Worm (Caenorhabditis elegans) whole organism, L4/young adult: ENCODE results near the gene mab-10.
A peak's percentile ranks its signal among the peaks of the same experiment; 100 is the strongest.

ENCODE experiments used
- W03F9.2 ChIP-seq: fragments of 150-350 bp; optimal IDR thresholded peaks from 2 replicates; lab custom pipeline; 2014; ENCODE audit warnings: missing biosample characterization, missing genetic modification characterization
- dao-5 ChIP-seq: sonication (generic microtip); optimal IDR thresholded peaks from 2 replicates; lab custom pipeline; 2016; ENCODE audit warnings: missing genotype, missing genetic modification characterization, moderate library complexity, missing compliant biosample characterization
- him-1 ChIP-seq: sonication (generic microtip); optimal IDR thresholded peaks from 2 replicates; lab custom pipeline; 2016; ENCODE audit warnings: missing genotype, missing genetic modification reagents, missing genetic modification characterization, missing compliant biosample characterization

Gene mab-10

DNA sequence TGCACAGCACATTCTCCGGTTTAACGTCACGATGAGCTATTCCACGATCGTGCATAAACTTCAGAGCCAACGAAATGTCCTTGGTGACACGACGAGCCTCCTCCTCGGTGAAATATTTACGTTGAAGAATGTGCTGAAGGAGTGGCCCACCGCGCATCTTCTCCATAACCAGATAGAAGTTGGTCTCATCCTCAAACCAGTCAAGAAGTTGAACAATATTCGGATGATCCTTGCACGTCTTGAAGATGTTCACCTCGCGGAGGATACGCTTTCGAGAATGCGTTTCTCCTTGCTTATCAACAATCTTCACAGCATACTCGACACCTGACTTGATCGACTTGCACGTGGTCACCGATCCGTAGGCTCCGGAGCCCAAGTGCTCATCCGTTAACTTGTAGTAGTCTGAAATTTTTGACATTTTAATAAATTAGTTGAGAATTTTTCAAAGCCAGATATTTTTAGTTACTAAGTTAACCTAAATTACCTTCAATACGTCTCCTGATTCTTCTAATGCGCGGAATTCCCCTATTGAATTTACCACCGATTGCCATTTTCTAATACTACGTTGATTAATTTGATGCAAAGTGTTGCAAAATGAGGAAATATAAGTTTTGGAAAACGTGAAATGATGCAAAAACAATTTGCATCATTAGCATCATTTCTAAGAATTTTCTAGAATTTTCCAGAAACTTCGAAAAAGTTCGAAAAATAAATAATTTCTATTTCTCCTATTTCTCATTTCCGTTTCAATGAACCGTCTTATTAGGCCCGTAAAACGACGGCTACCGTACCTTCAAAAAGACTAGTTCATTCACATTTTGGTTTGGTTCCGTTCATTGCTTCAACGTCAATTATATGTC lies 18.3 kb downstream of the mab-10 start:
- TF ChIP-seq dao-5 (tag; lab: Kevin White, UChicago): no peak

DNA sequence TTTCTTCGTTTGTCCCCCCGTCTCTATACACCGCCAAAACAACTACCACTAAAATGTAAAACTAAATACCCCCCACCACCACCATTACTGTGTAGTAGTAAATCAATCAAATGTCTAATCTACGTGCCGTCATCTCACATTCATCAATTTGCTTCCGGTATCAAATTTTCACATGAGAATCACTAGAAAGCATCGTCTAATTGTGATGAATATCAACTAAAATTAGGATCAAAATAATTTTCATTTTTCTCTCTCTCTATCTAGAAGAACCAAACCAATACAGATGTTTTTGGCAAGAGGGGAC lies 18.9 kb downstream of the mab-10 start:
- TF ChIP-seq him-1 (no peak), W03F9.2 (tag; lab: Kevin White, UChicago) (no peak), dao-5 (tag; lab: Kevin White, UChicago) (no peak)

DNA sequence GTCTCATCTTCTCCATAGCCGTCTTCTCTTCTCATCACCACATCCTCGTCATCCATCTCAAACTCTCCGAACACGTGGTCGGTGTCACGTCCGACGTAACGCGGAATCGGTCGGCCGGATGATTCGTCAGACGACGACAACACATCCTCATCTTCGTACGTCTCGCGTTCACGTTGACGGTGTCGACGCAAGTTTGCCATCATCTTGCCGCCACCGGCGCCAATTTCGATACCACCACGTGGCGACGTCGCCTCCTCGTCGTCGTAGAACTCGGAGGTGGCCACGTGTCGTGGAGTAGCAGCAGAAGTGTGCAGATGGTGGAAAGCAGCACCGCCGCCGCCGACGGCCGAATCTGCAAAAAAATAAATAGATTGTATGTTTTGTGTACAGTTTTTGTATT lies 19.4 kb downstream of the mab-10 start:
- no peak for TF ChIP-seq W03F9.2 (tag; lab: Kevin White, UChicago)
- TF ChIP-seq dao-5 (tag; lab: Kevin White, UChicago): no peak
- TF ChIP-seq him-1: no peak

DNA sequence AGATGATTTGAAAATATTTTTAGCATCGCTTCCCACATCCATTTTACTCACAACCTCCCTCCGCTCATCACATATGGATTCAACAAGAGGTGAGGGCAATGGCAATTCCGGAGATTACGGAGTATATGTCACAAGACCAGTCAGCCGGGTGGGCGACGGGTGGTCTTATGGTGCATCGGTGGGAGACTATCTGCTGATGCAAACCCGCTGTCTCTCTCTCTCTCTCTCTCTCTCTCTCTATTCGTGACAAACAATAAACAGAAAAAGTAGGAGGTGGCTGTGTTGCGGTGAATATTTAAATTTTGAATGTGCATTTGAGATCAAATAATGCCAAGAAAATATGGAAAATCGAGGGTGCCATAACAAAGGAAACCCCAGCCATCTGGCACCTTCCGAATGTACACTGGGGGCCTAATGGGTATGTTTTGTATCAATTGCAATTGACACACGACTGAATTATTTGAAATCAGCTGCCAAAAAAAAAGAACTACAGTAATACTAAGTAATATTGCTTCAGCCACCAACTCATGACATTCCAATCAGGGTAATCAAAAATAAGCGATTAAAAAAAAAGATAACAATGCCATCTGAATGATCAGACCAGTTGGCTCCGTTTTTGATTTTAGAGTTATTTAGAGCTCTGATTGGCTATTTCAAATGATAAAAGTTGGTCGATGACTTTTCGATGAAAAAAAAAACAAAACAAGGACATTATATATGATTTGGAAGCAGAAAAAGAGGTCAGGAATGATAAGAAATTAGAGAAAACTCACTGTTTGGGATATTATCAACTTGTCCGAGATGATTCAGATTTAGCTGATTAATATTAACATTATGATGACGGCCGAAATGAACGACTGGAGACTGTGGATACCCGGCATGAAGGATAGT lies 20.2 kb downstream of the mab-10 start:
- TF ChIP-seq W03F9.2 (tag; lab: Kevin White, UChicago) (no peak), dao-5 (tag; lab: Kevin White, UChicago) (no peak), him-1 (no peak)

DNA sequence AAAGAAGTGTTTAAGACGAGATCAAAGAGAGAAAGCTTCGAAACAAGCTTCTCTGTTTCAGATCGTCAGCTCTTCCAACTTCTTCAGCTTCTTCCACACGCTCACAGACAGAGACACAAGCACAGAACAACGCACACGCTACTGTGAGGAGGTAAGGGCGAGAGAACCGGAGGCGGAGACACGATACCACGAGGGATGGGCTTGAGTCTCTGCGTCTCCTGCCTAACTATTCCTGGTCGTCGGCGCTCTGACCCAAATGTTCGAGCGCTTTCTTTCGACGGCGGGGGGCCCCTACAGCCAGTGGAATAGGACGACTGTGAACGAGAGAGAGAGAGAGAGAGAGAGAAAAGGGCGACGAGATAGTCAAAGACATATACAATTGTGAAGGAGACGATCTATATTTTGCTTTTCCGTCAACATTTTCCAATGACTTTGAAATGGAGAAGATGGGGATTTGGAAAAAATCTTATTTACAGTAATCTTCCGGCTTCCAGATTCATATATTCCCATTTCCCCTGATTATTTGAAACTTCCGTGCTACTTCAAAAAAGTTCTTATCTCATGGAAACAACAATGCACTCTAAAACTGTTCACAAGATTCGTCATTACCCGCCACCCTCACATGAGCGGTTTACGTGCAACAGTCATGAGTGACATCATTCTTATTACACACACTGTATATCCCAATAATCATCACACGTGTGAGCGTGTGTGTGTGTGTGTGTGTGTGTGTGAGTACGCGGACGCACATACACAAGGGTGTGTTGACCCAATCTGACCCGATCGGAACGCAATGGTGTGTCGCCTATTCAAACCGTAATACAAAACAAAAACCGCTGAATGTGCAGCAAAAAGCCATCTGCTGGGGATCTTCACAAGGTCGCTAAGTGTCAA lies 21.1 kb downstream of the mab-10 start:
- TF ChIP-seq W03F9.2 (tag; lab: Kevin White, UChicago) (peak; percentile 58), dao-5 (tag; lab: Kevin White, UChicago) (no peak), him-1 (peak; percentile 80)

DNA sequence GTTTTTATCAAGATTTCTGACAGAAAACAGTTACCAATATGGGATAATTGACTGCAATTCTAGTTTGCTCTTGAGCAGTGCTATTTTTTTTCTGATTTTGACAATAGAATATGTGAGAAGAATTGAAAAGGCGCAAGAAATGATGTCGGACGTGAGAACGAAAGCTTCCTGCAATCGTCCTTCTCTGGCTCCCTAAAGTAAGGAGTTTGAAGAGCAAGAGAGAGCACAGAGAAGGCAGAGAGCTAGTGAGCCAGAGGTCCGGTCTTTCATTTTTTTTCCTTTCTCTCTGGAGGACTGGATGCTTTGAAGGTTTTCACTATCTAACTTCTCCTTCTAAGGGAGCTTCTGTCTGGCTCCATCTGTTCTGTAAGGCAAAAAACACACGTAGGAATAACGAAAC lies 22.3 kb downstream of the mab-10 start:
- TF ChIP-seq him-1 (no peak), dao-5 (tag; lab: Kevin White, UChicago) (no peak), W03F9.2 (tag; lab: Kevin White, UChicago) (no peak)

DNA sequence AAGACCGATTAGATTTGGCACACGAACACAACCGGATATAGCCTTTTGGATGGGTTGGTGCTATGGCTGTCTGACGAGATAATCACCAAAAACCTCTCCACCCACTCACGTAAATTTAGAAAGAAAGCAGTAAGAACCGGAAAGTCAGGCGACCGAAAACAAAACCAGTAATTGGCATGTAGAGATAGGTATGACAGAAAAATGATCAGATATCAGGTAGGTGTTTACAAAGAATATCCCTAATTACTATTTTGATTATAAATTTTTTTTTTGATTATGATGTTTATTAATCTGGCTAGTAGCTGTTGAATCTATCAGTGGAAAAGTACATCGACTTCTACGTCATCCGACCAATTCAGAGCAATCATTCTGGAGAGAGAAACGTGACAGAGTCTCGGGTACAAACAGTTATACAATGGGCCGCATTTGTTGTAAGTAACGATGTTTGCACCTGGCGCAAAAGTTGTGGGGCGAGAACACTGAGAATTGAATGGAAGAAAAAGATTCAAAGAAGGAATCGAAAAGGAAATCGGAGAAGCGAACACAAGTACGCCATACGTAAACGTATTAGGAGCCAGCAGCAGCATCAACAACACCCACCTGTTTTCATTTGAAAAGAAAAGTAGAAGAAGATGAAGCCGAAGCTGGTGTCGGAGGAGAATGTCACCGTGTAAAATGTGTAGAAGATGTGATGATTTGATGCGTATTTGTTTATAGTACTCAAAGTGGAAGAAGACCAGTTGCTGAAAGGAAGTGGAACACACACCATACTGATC lies 23.2 kb downstream of the mab-10 start:
- TF ChIP-seq W03F9.2 (tag; lab: Kevin White, UChicago) (no peak), dao-5 (tag; lab: Kevin White, UChicago) (no peak), him-1 (no peak)

DNA sequence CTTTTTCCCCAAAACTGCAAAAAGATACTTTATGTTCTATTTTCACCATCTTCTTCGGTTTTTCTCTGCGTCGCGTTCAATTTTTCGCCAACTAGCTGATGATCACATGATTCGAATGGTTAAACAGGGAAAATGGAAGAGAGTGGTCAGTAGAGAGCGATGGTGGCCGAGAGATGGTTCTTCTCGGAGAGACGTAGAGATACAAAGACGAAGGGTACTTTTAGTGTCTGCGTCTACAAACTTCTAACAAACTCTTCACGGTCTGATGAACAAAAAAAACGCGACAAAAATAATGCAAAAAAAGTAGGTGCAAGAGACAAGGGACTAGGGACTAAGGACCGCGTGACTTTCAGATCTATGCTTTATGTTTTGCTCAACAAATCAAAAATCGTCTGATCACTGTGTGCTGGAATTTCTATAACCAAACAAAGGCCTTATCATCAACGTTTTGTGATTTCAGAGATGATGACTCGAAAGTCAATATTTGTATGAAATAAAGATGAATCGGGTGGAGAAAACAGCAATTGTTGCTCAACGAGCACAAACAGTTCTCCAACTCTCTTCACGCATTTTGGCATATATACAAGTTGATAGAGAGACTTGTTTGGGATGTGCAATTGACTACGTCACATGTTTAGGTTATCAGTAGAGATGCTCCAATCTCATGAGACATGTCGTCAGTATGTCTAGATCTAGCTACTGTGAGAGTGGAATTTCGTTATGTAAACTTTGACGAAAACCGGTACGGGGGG lies 24.3 kb downstream of the mab-10 start:
- TF ChIP-seq W03F9.2 (tag; lab: Kevin White, UChicago) (peak; percentile 81), him-1 (peak; percentile 84), dao-5 (tag; lab: Kevin White, UChicago) (no peak)

DNA sequence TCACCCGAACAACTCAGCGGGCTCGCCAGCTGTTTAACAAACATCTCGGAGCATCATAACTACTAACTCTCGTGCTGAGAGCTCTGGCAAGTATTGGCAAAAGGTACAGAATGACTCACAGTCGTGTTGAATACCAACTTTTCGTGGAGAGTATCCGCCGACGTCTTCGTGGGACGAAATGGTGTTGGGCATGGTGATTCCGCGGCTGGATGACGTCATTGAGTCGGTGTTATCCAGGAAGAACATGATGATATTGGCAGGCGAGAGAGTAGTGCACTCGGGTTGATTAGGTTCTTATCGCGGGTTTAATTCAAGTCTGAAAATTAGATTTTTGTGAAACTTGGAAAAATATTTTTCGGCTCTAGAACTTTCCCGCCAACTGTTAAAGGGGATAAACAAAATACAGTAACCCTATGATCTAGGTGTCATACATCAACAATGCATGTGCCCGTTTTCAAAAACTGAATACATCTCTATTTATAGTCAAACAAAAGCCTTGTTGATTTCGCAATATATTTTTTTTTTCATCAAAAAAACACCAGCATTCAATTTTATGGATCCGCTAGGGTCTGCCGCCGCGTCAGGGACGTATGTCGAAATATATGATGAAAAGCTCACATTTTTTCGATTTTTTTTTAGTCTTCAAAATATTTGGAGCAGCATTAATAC lies 25.6 kb downstream of the mab-10 start:
- TF ChIP-seq him-1 (no peak), W03F9.2 (tag; lab: Kevin White, UChicago) (no peak), dao-5 (tag; lab: Kevin White, UChicago) (no peak)

DNA sequence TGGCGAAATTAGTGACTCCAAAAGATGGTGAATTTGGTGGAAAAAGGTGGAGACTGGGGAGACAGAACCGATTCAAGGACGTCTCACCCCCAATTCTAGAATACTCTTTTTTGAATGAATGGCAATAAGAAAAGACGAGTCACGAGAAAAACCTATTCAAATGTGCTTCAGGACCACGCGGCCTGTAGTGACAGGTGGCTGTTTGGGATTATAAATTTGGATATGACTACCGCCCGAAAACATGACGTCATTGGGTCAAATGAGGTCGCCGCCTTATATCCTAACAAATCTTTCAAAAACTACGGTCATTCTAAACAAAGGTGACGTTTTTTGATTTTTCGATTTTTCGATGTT lies 26.1 kb downstream of the mab-10 start:
- TF ChIP-seq W03F9.2 (tag; lab: Kevin White, UChicago): no peak

DNA sequence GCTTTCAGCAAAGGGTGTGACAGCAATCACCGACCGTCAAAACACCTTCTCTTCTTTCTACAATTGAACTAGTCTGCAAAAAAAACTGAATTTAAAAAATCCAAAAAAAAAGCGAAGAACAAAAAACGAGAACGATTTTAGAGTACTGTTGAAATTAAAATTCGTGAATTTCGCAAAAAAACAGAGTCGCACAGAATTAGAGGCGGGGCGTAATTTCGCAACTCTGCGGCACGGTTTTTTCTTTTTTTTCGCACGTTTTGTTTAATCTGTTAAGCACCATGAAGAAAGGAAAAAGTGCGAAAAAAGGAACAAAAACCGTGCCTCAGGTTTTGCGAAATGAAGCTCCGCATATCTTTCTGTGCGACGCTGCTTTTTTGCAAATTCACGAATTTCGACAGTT lies 27.1 kb downstream of the mab-10 start, which contains the start of gene mnk-1:
Gene mnk-1, minus strand, starts transcription at position 73 of the 400 bp plus-strand sequence.
- no peak for TF ChIP-seq dao-5 (tag; lab: Kevin White, UChicago)
